Worm (Caenorhabditis elegans) whole organism, young adult: ENCODE results near the gene flp-32.

ENCODE experiments used
- D2030.7 ChIP-seq: fragments of 200-800 bp; sonication (Bioruptor generic); IDR thresholded peaks from 2 replicates; pipeline ENCODE4 v1.3.6; 2022; ENCODE audit warnings: missing genetic modification reagents, missing genetic modification characterization, missing compliant biosample characterization
- F10E7.11 ChIP-seq: sonication (generic microtip); optimal IDR thresholded peaks from 2 replicates; lab custom pipeline; 2017; ENCODE audit warnings: mild to moderate bottlenecking, missing genetic modification characterization, moderate library complexity, missing compliant biosample characterization
- F22D6.2 ChIP-seq: sonication (generic microtip); optimal IDR thresholded peaks from 2 replicates; lab custom pipeline; 2016; ENCODE audit warnings: mild to moderate bottlenecking, missing genetic modification characterization, missing compliant biosample characterization
- F33H1.4 ChIP-seq: fragments of 200-800 bp; sonication (Bioruptor generic); IDR thresholded peaks from 2 replicates; pipeline ENCODE4 v1.3.6; 2022; ENCODE audit warnings: missing genetic modification reagents, missing genetic modification characterization, missing compliant biosample characterization
- F37B4.10 ChIP-seq: fragments of 200-800 bp; sonication (Bioruptor generic); IDR thresholded peaks from 2 replicates; pipeline ENCODE4 v1.3.6; 2022; ENCODE audit warnings: missing genetic modification characterization, missing compliant biosample characterization
- F39B2.1 ChIP-seq: fragments of 200-800 bp; sonication (Bioruptor generic); IDR thresholded peaks from 2 replicates; pipeline ENCODE4 v1.3.6; 2022; ENCODE audit warnings: missing genetic modification reagents, missing genetic modification characterization, missing compliant biosample characterization
- F52B5.7 ChIP-seq: sonication (generic microtip); optimal IDR thresholded peaks from 2 replicates; lab custom pipeline; 2016; ENCODE audit warnings: mild to moderate bottlenecking, missing genetic modification characterization, missing compliant biosample characterization
- K12H6.12 ChIP-seq: fragments of 200-800 bp; sonication (Bioruptor generic); optimal IDR thresholded peaks from 2 replicates; lab custom pipeline; 2018; ENCODE audit warnings: mild to moderate bottlenecking, missing genetic modification characterization, missing compliant biosample characterization
- Y56A3A.18 ChIP-seq: fragments of 200-800 bp; sonication (Bioruptor generic); IDR thresholded peaks from 2 replicates; pipeline ENCODE4 v1.3.6; 2022; ENCODE audit warnings: missing genetic modification reagents, missing genetic modification characterization, missing compliant biosample characterization
- Y67H2A.10 ChIP-seq: fragments of 200-800 bp; sonication (Bioruptor generic); conservative IDR thresholded peaks from 2 replicates; pipeline ENCODE4 v1.3.6; 2022; ENCODE audit warnings: missing genetic modification reagents, missing genetic modification characterization, missing compliant biosample characterization
- Y79H2A.3 ChIP-seq: fragments of 200-800 bp; sonication (Bioruptor generic); conservative IDR thresholded peaks from 2 replicates; pipeline ENCODE4 v1.3.6; 2022; ENCODE audit warnings: missing genetic modification reagents, missing genetic modification characterization, missing compliant biosample characterization
- ama-1 ChIP-seq, 3 experiments: fragments of 150-350 bp in 1 of 3; sonication (generic microtip) in 2 of 3; optimal IDR thresholded peaks; 2 replicates each; lab custom pipeline; 2014 to 2018; ENCODE audit warnings: missing biosample characterization in 2 of 3, missing genetic modification characterization in 2 of 3, missing genetic modification reagents in 2 of 3
- attf-5 ChIP-seq: fragments of 200-800 bp; sonication (Bioruptor generic); optimal IDR thresholded peaks from 2 replicates; lab custom pipeline; 2018; ENCODE audit warnings: mild to moderate bottlenecking, missing genetic modification characterization, missing compliant biosample characterization
- attf-6 ChIP-seq: fragments of 200-800 bp; sonication (Bioruptor generic); IDR thresholded peaks from 2 replicates; pipeline ENCODE4 v1.3.6; 2022; ENCODE audit warnings: missing genetic modification reagents, missing genetic modification characterization, missing compliant biosample characterization
- bed-1 ChIP-seq: fragments of 200-800 bp; sonication (Bioruptor generic); IDR thresholded peaks from 2 replicates; pipeline ENCODE4 v1.3.6; 2022; ENCODE audit warnings: missing genetic modification reagents, missing genetic modification characterization, missing compliant biosample characterization
- bed-2 ChIP-seq: fragments of 200-800 bp; sonication (Bioruptor generic); IDR thresholded peaks from 2 replicates; pipeline ENCODE4 v1.3.6; 2022; ENCODE audit warnings: missing genetic modification reagents, missing genetic modification characterization, missing compliant biosample characterization
- ccch-3 ChIP-seq: fragments of 200-800 bp; sonication (Bioruptor generic); optimal IDR thresholded peaks from 2 replicates; lab custom pipeline; 2018; ENCODE audit warnings: mild to moderate bottlenecking, missing genetic modification characterization, missing compliant biosample characterization
- ceh-91 ChIP-seq: fragments of 200-800 bp; sonication (Bioruptor generic); IDR thresholded peaks from 2 replicates; pipeline ENCODE4 v1.3.6; 2022; ENCODE audit warnings: missing genetic modification reagents, missing genetic modification characterization, missing compliant biosample characterization
- chd-7 ChIP-seq: sonication (generic microtip); optimal IDR thresholded peaks from 2 replicates; lab custom pipeline; 2016; ENCODE audit warnings: mild to moderate bottlenecking, missing genetic modification characterization, moderate library complexity, missing compliant biosample characterization
- dox-1 ChIP-seq: fragments of 200-800 bp; sonication (Bioruptor generic); IDR thresholded peaks from 2 replicates; pipeline ENCODE4 v1.3.6; 2022; ENCODE audit warnings: missing genetic modification reagents, missing genetic modification characterization, missing compliant biosample characterization
- dpff-1 ChIP-seq: sonication (generic microtip); optimal IDR thresholded peaks from 2 replicates; lab custom pipeline; 2017; ENCODE audit warnings: mild to moderate bottlenecking, missing genetic modification characterization, missing compliant biosample characterization
- egl-18 ChIP-seq: fragments of 200-800 bp; sonication (Bioruptor generic); IDR thresholded peaks from 2 replicates; pipeline ENCODE4 v1.3.6; 2022; ENCODE audit warnings: missing genetic modification reagents, missing genetic modification characterization, missing compliant biosample characterization
- egl-44 ChIP-seq: fragments of 200-800 bp; sonication (Bioruptor generic); IDR thresholded peaks from 2 replicates; pipeline ENCODE4 v1.3.6; 2022; ENCODE audit warnings: missing genetic modification reagents, missing genetic modification characterization, missing compliant biosample characterization
- egrh-3 ChIP-seq: fragments of 200-800 bp; sonication (Bioruptor generic); IDR thresholded peaks from 2 replicates; pipeline ENCODE4 v1.3.6; 2022; ENCODE audit warnings: missing genetic modification reagents, missing genetic modification characterization, missing compliant biosample characterization
- fkh-3 ChIP-seq: sonication (generic microtip); optimal IDR thresholded peaks from 2 replicates; lab custom pipeline; 2016; ENCODE audit warnings: mild to moderate bottlenecking, missing genetic modification characterization, missing compliant biosample characterization
- let-526 ChIP-seq: fragments of 200-800 bp; sonication (Bioruptor generic); IDR thresholded peaks from 2 replicates; pipeline ENCODE4 v1.3.6; 2022; ENCODE audit warnings: missing genetic modification reagents, missing genetic modification characterization, missing compliant biosample characterization
- lin-35 ChIP-seq, 3 experiments: fragments of 150-350 bp in 2 of 3; sonication (generic microtip) in 1 of 3; optimal IDR thresholded peaks; 2 replicates each; lab custom pipeline; 2014 to 2018; ENCODE audit warnings: missing biosample characterization in 3 of 3, missing genetic modification characterization in 3 of 3, missing genetic modification reagents in 3 of 3
- madf-10 ChIP-seq: sonication (generic microtip); optimal IDR thresholded peaks from 2 replicates; lab custom pipeline; 2016; ENCODE audit warnings: mild to moderate bottlenecking, missing genetic modification characterization, missing compliant biosample characterization
- madf-3 ChIP-seq: fragments of 200-800 bp; sonication (Bioruptor generic); IDR thresholded peaks from 2 replicates; pipeline ENCODE4 v1.3.6; 2022; ENCODE audit warnings: missing genetic modification reagents, missing genetic modification characterization, missing compliant biosample characterization
- madf-6 ChIP-seq: fragments of 200-800 bp; sonication (Bioruptor generic); IDR thresholded peaks from 2 replicates; pipeline ENCODE4 v1.3.6; 2022; ENCODE audit warnings: missing genetic modification reagents, missing genetic modification characterization, missing compliant biosample characterization
- nhr-80 ChIP-seq: sonication (generic microtip); optimal IDR thresholded peaks from 2 replicates; lab custom pipeline; 2016; ENCODE audit warnings: missing genetic modification characterization, missing compliant biosample characterization
- rpc-1 ChIP-seq, 2 experiments: fragments of 150-350 bp in 1 of 2; sonication (generic microtip) in 1 of 2; optimal IDR thresholded peaks; 2 replicates each; lab custom pipeline; 2014 to 2018; ENCODE audit warnings: missing biosample characterization in 1 of 2, missing genetic modification characterization in 1 of 2, missing genetic modification reagents in 1 of 2, missing genotype in 1 of 2
- sdz-38 ChIP-seq: sonication (generic microtip); optimal IDR thresholded peaks from 2 replicates; lab custom pipeline; 2016; ENCODE audit warnings: missing genotype, missing genetic modification characterization, missing compliant biosample characterization
- snpc-1.1 ChIP-seq: sonication (generic microtip); optimal IDR thresholded peaks from 2 replicates; lab custom pipeline; 2017; ENCODE audit warnings: missing genetic modification characterization, mild to moderate bottlenecking, missing compliant biosample characterization, antibody characterized with exemption, moderate library complexity, missing genotype, missing genetic modification reagents; ENCODE audit not compliant: insufficient read depth
- snpc-3.4 ChIP-seq: sonication (generic microtip); optimal IDR thresholded peaks from 2 replicates; lab custom pipeline; 2017; ENCODE audit warnings: missing genetic modification characterization, mild to moderate bottlenecking, missing compliant biosample characterization, antibody characterized with exemption, moderate library complexity, missing genotype, missing genetic modification reagents
- somi-1 ChIP-seq: fragments of 200-800 bp; sonication (Bioruptor generic); optimal IDR thresholded peaks from 2 replicates; lab custom pipeline; 2018; ENCODE audit warnings: mild to moderate bottlenecking, missing genetic modification characterization, missing compliant biosample characterization
- tlf-1 ChIP-seq: fragments of 200-800 bp; sonication (Bioruptor generic); optimal IDR thresholded peaks from 2 replicates; lab custom pipeline; 2018; ENCODE audit warnings: mild to moderate bottlenecking, missing genetic modification characterization, missing compliant biosample characterization
- unc-62 ChIP-seq: fragments of 150-350 bp; optimal IDR thresholded peaks from 2 replicates; lab custom pipeline; 2014; ENCODE audit warnings: missing biosample characterization, missing genetic modification reagents, missing genetic modification characterization
- zfh-2 ChIP-seq: fragments of 200-800 bp; sonication (Bioruptor generic); conservative IDR thresholded peaks from 2 replicates; pipeline ENCODE4 v1.3.6; 2022; ENCODE audit warnings: missing genetic modification reagents, missing genetic modification characterization, missing compliant biosample characterization
- ztf-22 ChIP-seq: fragments of 200-800 bp; sonication (Bioruptor generic); optimal IDR thresholded peaks from 2 replicates; lab custom pipeline; 2018; ENCODE audit warnings: mild to moderate bottlenecking, missing genetic modification characterization, moderate library complexity, missing compliant biosample characterization
- ztf-6 ChIP-seq: fragments of 200-800 bp; sonication (Bioruptor generic); IDR thresholded peaks from 2 replicates; pipeline ENCODE4 v1.3.6; 2022; ENCODE audit warnings: missing genetic modification reagents, missing genetic modification characterization, missing compliant biosample characterization

flp-32 gene

DNA sequence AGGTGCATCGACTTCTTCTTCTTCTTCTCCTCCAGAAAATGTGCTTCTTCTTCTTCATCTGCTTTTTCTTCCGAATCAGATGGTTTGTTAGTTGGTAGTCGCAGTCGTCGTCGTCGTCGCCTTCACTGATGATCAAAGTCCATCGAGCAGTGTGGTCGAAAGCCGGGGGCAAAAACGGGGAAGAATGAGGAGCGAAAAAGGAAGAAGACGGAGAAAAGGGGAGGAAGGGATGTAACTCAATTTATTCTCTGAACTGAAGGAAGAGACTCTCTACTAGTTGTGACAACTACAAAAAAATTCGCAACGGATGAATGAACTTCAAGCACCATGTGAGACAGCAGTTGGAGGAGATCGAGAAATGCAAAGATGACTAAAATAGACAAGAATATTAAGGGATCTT lies 37.9 kb upstream of the flp-32 start:
- TF ChIP-seq chd-7 (tag; lab: Kevin White, UChicago) (no peak), dox-1 (no peak), madf-6 (GFP tag; lab: Robert Waterston, UW) (no peak), sdz-38 (tag; lab: Kevin White, UChicago) (peak; percentile 67), Y79H2A.3 (GFP tag; lab: Robert Waterston, UW) (no peak), Y67H2A.10 (GFP tag; lab: Robert Waterston, UW) (no peak), F33H1.4 (GFP tag; lab: Robert Waterston, UW) (no peak), F22D6.2 (tag; lab: Kevin White, UChicago) (no peak), lin-35 (GFP tag; optimal IDR thresholded peaks at IDR 0.05; lab: Kevin White, UChicago) (no peak), attf-5 (GFP tag; lab: Kevin White, UChicago) (no peak), bed-1 (GFP tag; lab: Robert Waterston, UW) (no peak), bed-2 (no peak), F10E7.11 (tag; lab: Kevin White, UChicago) (no peak), somi-1 (GFP tag; lab: Kevin White, UChicago) (peak; percentile 51), ztf-22 (GFP tag; lab: Kevin White, UChicago) (no peak), tlf-1 (GFP tag; lab: Kevin White, UChicago) (no peak), let-526 (GFP tag; lab: Robert Waterston, UW) (no peak), zfh-2 (peak; percentile 68), F39B2.1 (GFP tag; lab: Robert Waterston, UW) (no peak), egrh-3 (GFP tag; lab: Robert Waterston, UW) (no peak), attf-6 (GFP tag; lab: Robert Waterston, UW) (no peak), K12H6.12 (tag; lab: Kevin White, UChicago) (peak; percentile 27), ama-1 (optimal IDR thresholded peaks at IDR 0.05; lab: Kevin White, UChicago) (no peak), ama-1 (GFP tag; optimal IDR thresholded peaks at IDR 0.05; lab: Kevin White, UChicago) (no peak)

DNA sequence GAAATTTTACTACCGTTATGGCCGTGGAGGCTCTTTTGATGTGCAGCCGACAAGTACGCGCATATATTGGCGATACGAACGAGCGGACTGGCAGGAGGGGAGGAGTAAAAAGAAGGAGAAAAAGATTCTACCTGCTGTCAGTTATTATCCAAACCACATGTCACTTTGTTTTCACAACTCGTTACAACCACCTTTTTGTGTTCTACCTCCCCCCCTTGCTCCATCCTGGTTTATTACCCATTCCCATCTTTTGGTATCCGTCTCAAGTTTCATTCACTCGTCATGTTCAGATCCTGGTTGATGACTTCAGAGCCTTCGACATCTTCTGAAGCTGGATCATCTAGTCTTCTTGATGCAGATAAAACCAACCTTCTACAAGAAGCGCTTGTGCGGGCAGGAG lies 26.0 kb upstream of the flp-32 start, which contains the start of gene psa-3:
psa-3 (plus strand) TSS at position 301 of the 400 bp plus-strand sequence.
- TF ChIP-seq fkh-3 (tag; lab: Kevin White, UChicago) (no peak), zfh-2 (0 out of 2 replicates have a peak, but pooled peaks have one; percentile 16), ccch-3 (no peak)
- TF ChIP-seq, all 124 proteins: peak for 1

DNA sequence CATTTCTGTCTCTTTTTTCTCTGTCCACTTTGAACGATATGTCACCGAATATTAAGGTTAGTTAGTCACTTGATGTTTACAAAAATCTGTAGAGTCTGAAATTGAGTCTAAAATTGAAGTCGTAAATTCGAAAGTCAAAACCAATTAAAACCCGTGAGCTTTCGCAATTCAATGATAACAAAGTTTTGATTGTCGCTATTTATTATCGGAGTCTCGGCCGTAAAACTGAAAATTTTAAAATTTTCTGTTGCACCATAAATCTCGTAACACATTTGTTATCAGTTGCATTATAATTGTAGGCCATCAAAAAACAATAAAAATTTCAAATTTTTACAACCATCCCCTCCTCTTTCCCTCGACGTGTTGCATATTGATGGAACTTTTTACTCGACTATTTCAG lies 25.0 kb upstream of the flp-32 start:
- TF ChIP-seq nhr-80 (tag; lab: Kevin White, UChicago) = peak; percentile 44
- TF ChIP-seq F33H1.4 (GFP tag; lab: Robert Waterston, UW) = no peak
- TF ChIP-seq, all 124 proteins: peak for 1

DNA sequence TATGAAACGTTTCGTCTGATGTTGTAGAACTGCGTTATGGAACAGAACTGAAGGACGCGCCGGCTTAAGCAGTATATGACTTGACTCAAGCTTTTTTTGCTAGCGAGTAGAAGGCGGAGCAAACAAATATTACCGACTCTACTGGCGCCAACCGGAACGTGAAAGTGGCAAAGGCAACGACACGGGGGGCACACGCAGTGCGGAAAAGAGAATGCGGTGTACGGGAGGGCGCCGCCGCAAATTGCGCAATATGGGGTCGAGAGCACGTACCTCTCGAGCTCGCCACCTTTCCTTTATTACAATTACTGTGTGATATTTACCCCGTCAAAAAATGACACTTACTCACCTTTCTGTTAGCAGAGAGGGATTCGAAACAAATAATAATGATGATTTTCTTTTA lies 18.4 kb upstream of the flp-32 start, which contains the start of gene pqn-36:
pqn-36 (minus strand) TSS at position 268 of the 400 bp plus-strand sequence.
- TF ChIP-seq zfh-2 (peak; percentile 58), let-526 (GFP tag; lab: Robert Waterston, UW) (no peak), F37B4.10 (GFP tag; lab: Robert Waterston, UW) (0 out of 2 replicates have a peak, but pooled peaks have one; percentile 64), D2030.7 (GFP tag; lab: Robert Waterston, UW) (no peak), nhr-80 (tag; lab: Kevin White, UChicago) (no peak)

DNA sequence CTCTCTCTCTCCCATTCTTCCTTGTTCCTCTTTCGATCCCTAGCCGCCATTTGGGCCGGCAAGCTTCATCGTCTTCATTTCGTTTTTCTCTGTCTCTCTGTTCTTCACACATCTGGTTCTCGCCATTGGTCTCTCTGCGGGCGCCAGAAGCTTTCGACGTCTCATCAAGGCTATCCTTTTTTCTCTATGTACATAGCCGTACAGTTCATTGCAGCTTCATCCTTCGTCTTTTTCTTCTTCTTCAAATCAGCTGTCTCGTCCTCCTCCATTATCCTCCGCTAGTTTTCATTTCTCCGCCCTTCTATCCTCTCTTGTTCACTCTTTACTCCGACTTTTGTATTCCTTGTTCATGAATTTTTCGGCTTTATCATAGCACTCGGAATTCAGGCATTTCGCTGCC lies 12.9 kb upstream of the flp-32 start, which contains the start of gene F39D8.3:
F39D8.3 (plus strand) TSS at position 301 of the 400 bp plus-strand sequence.
- TF ChIP-seq rpc-1 (optimal IDR thresholded peaks at IDR 0.05; lab: Kevin White, UChicago) (no peak), rpc-1 (tag; optimal IDR thresholded peaks at IDR 0.05; lab: Kevin White, UChicago) (no peak), ztf-6 (GFP tag; lab: Robert Waterston, UW) (no peak), egl-44 (no peak), snpc-1.1 (tag; lab: Kevin White, UChicago) (no peak), madf-10 (tag; lab: Kevin White, UChicago) (no peak), unc-62 (GFP tag; lab: Kevin White, UChicago) (no peak), egl-18 (GFP tag; lab: Robert Waterston, UW) (no peak), dpff-1 (tag; lab: Kevin White, UChicago) (no peak), F33H1.4 (GFP tag; lab: Robert Waterston, UW) (no peak), F52B5.7 (tag; lab: Kevin White, UChicago) (no peak), ceh-91 (no peak), dox-1 (no peak), Y56A3A.18 (GFP tag; lab: Robert Waterston, UW) (no peak), F37B4.10 (GFP tag; lab: Robert Waterston, UW) (no peak), snpc-3.4 (tag; lab: Kevin White, UChicago) (no peak), madf-3 (GFP tag; lab: Robert Waterston, UW) (no peak)
